Fruit fly (Drosophila melanogaster): ENCODE results near the gene RpS26.

RpS26 gene

DNA sequence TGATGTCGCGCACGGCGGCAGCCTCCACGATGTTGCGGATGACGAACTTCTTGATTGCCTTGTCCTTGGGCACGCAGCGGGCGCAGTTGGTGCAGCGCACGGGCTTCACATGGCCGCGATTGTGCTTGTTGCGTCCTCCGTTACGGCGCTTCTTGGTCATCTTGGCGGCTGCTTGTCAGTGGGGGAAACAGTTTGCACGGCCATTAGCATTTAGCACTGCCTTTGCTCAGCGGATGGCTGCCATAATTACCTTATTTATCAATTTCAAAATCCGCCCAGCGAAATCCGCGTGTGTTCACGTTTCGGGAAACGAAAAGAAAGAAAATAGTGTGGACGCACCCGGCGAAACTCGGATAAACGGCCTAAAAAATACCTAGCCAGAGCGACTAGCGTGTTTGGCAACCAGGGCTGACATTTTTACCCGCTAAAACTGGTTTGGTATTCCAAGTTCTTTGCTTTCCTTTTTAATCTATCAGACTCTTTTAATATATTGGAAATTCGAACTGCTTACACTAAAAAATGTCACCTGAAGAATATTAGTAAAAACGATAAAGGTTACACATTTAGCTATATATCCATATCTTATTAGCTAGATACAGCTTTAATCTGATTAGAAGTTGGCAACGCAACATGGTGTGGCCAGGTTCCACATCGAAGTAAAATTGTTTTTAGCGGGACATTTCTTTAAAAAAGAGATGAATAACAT lies at the start of gene RpS26:
Gene RpS26, minus strand, starts transcription at position 375 of the 706 bp plus-strand sequence.
- TF ChIP-seq HLH106 (tag; optimal IDR thresholded peaks at IDR 0.05), result peak; percentile 47
- no peak for TF ChIP-seq Vsx2 (GFP tag; optimal IDR thresholded peaks at IDR 0.05; ENCODE audit: partially characterized antibody)
- no peak for TF ChIP-seq tai (GFP tag; optimal IDR thresholded peaks at IDR 0.05)
- no peak for TF ChIP-seq sage (GFP tag; optimal IDR thresholded peaks at IDR 0.05)
- TF ChIP-seq lola (GFP tag; optimal IDR thresholded peaks at IDR 0.05), result no peak
- no peak for TF ChIP-seq N (GFP tag; optimal IDR thresholded peaks at IDR 0.05)
- peak; percentile 81 for TF ChIP-seq woc (GFP tag; optimal IDR thresholded peaks at IDR 0.05)
- peak; percentile 57 for TF ChIP-seq CG9705 (GFP tag; optimal IDR thresholded peaks at IDR 0.05)
- TF ChIP-seq Myc (optimal IDR thresholded peaks at IDR 0.05), result peak; percentile 96
- peak; percentile 20 for TF ChIP-seq ey (GFP tag; optimal IDR thresholded peaks at IDR 0.05)
- TF ChIP-seq OdsH (GFP tag; optimal IDR thresholded peaks at IDR 0.05), result peak; percentile 29
- no peak for TF ChIP-seq sv (GFP tag; optimal IDR thresholded peaks at IDR 0.05)
- no peak for TF ChIP-seq CG32264 (GFP tag; optimal IDR thresholded peaks at IDR 0.05)
- peak; percentile 10 for TF ChIP-seq Dif (GFP tag; optimal IDR thresholded peaks at IDR 0.05; ENCODE audit: partially characterized antibody)
- TF ChIP-seq usp (GFP tag; optimal IDR thresholded peaks at IDR 0.05), result no peak
- no peak for TF ChIP-seq Jra (GFP tag; optimal IDR thresholded peaks at IDR 0.05)
- TF ChIP-seq Hr78 (GFP tag; optimal IDR thresholded peaks at IDR 0.05), result no peak
- no peak for TF ChIP-seq dmrt93B (GFP tag; optimal IDR thresholded peaks at IDR 0.05)
- peak; percentile 51 for TF ChIP-seq Sp1 (GFP tag; optimal IDR thresholded peaks at IDR 0.05)
- TF ChIP-seq Hnf4 (GFP tag; optimal IDR thresholded peaks at IDR 0.05), result no peak
- TF ChIP-seq GATAd (GFP tag; optimal IDR thresholded peaks at IDR 0.05), result no peak

DNA sequence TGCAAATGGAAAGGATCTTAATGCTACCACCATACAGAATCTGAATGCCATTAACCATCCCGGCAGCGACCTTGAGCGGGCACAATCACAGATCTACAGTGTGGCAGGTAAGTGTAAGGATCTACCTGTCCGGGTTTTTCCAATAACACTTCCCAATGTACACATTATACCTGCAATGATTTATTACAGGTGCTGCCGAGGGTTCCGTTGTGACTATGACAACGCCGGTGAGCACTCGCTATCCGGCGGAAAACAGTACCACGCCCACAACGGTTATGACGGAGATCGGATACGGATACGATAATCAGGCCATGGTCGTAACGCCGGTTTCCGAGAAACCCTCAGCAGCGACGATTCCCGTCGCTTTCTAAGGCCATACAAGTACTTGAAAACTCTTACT lies 43.8 kb upstream of the RpS26 start:
- TF ChIP-seq CG9705 (GFP tag; optimal IDR thresholded peaks at IDR 0.05) (no peak), Hr78 (GFP tag; optimal IDR thresholded peaks at IDR 0.05) (no peak), CrebA (GFP tag; optimal IDR thresholded peaks at IDR 0.05; ENCODE audit: borderline replicate concordance) (no peak), OdsH (GFP tag; optimal IDR thresholded peaks at IDR 0.05) (no peak), br (GFP tag; optimal IDR thresholded peaks at IDR 0.05) (no peak), dl (GFP tag; optimal IDR thresholded peaks at IDR 0.05; ENCODE audit: insufficient read depth in 1 of 2, partially characterized antibody in 2 of 2) (no peak), usp (GFP tag; optimal IDR thresholded peaks at IDR 0.05) (no peak), h (GFP tag; optimal IDR thresholded peaks at IDR 0.05) (no peak), GATAd (GFP tag; optimal IDR thresholded peaks at IDR 0.05) (no peak), Dif (GFP tag; optimal IDR thresholded peaks at IDR 0.05; ENCODE audit: partially characterized antibody) (no peak), Hr83 (GFP tag; optimal IDR thresholded peaks at IDR 0.05; ENCODE audit: poor library complexity, severe bottlenecking) (no peak), psq (GFP tag; optimal IDR thresholded peaks at IDR 0.05) (no peak), N (GFP tag; optimal IDR thresholded peaks at IDR 0.05) (no peak), Vsx2 (GFP tag; optimal IDR thresholded peaks at IDR 0.05; ENCODE audit: partially characterized antibody) (no peak), Jra (GFP tag; optimal IDR thresholded peaks at IDR 0.05) (no peak), brk (GFP tag; optimal IDR thresholded peaks at IDR 0.05) (no peak), Hnf4 (GFP tag; optimal IDR thresholded peaks at IDR 0.05) (no peak), dmrt93B (GFP tag; optimal IDR thresholded peaks at IDR 0.05) (no peak), dsf (GFP tag; optimal IDR thresholded peaks at IDR 0.05; ENCODE audit: borderline replicate concordance) (no peak)

dm6 chr2L:18485211-18485610 lies 42.1 kb upstream of the RpS26 start, which contains the start of gene grnd:
grnd (plus strand) TSS chr2L:18485417.
- peak; percentile 29 for TF ChIP-seq brk (GFP tag; optimal IDR thresholded peaks at IDR 0.05)
- peak; percentile 36 for TF ChIP-seq fru (GFP tag; optimal IDR thresholded peaks at IDR 0.05)
- no peak for TF ChIP-seq Jra (GFP tag; optimal IDR thresholded peaks at IDR 0.05)

dm6 chr2L:18484382-18485050 lies 41.4 kb upstream of the RpS26 start, which contains the start of gene CG10283:
CG10283 (minus strand) TSS chr2L:18484513.
- TF ChIP-seq HLH106 (tag; optimal IDR thresholded peaks at IDR 0.05) (peak; percentile 57), Dif (GFP tag; optimal IDR thresholded peaks at IDR 0.05; ENCODE audit: partially characterized antibody) (peak; percentile 74), Jra (GFP tag; optimal IDR thresholded peaks at IDR 0.05) (no peak), woc (GFP tag; optimal IDR thresholded peaks at IDR 0.05) (peak; percentile 30), usp (GFP tag; optimal IDR thresholded peaks at IDR 0.05) (no peak), Rel (GFP tag; optimal IDR thresholded peaks at IDR 0.05) (no peak), Rel (tag; optimal IDR thresholded peaks at IDR 0.05) (no peak), h (GFP tag; optimal IDR thresholded peaks at IDR 0.05) (peak; percentile 12), Hr83 (GFP tag; optimal IDR thresholded peaks at IDR 0.05; ENCODE audit: poor library complexity, severe bottlenecking) (peak; percentile 85), sv (GFP tag; optimal IDR thresholded peaks at IDR 0.05) (peak; percentile 12), psq (GFP tag; optimal IDR thresholded peaks at IDR 0.05) (peak; percentile 5), Dfd (GFP tag; optimal IDR thresholded peaks at IDR 0.05) (no peak), OdsH (GFP tag; optimal IDR thresholded peaks at IDR 0.05) (peak; percentile 4), foxo (GFP tag; optimal IDR thresholded peaks at IDR 0.05) (peak in 1 of 2 experiments; percentile 24), dl (GFP tag; optimal IDR thresholded peaks at IDR 0.05; ENCODE audit: insufficient read depth in 1 of 2, partially characterized antibody in 2 of 2) (peak; percentile 36 to 38), Sp1 (GFP tag; optimal IDR thresholded peaks at IDR 0.05) (peak; percentile 21)

Measured in whole organism, wandering third instar larva.